Fruit fly (Drosophila melanogaster): ENCODE measurements around the gene CG5418.
A peak's percentile ranks its signal among the peaks of the same experiment; 100 is the strongest.

The CG5418 gene

DNA sequence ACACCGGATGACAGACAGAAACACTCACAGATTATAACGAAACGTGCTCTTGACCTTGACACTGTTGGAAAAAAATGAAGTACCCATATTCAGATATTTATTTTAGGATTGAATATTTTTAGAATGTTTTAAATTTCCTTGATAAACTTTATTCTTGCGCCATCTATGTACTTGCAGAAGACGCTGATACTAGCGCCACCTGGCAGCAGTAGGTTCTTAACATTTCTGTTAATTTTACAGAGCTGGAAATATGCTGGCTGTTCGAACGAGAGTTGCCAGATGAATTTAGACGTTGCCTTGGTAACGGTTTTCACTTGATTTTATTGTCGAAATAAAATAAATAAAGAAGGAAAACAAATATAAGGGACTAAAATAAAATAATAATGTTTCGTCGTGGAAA is 28.5 kb downstream of the CG5418 start, which contains the start of gene Fam92 (continued):
- TF ChIP-seq CG6689 (GFP tag; IDR thresholded peaks at IDR 0.05) (no peak), unc-4 (GFP tag; IDR thresholded peaks at IDR 0.05; ENCODE audit: partially characterized antibody) (no peak), CG8281 (tag; optimal IDR thresholded peaks at IDR 0.05) (no peak), zen (tag; optimal IDR thresholded peaks at IDR 0.05) (peak; percentile 24), Ada2b (GFP tag; IDR thresholded peaks at IDR 0.05) (no peak), Mad (GFP tag; optimal IDR thresholded peaks at IDR 0.05) (peak; percentile 7), schlank (tag; optimal IDR thresholded peaks at IDR 0.05) (no peak), CG18476 (GFP tag; optimal IDR thresholded peaks at IDR 0.05) (no peak), toy (GFP tag; IDR thresholded peaks at IDR 0.05) (no peak), B-H1 (GFP tag; IDR thresholded peaks at IDR 0.05) (no peak), bbx (GFP tag; IDR thresholded peaks at IDR 0.05; ENCODE audit: partially characterized antibody) (peak; percentile 14; the same call in 1 of the 2 replicates), Chrac-16 (GFP tag; optimal IDR thresholded peaks at IDR 0.05) (peak; percentile 57), tgo (GFP tag; IDR thresholded peaks at IDR 0.05) (peak; percentile 39; the same call in 2 of the 3 replicates), unpg (GFP tag; optimal IDR thresholded peaks at IDR 0.05) (peak; percentile 41), CG12659 (GFP tag; optimal IDR thresholded peaks at IDR 0.05) (peak; percentile 62), CG3163 (GFP tag; optimal IDR thresholded peaks at IDR 0.05) (no peak), CG11247 (GFP tag; IDR thresholded peaks at IDR 0.05) (peak; percentile 52), seq (GFP tag; IDR thresholded peaks at IDR 0.05) (no peak), dati (GFP tag; IDR thresholded peaks at IDR 0.05) (no peak), Vsx1 (GFP tag; optimal IDR thresholded peaks at IDR 0.05) (no peak), dan (GFP tag; IDR thresholded peaks at IDR 0.05) (no peak), Atf6 (GFP tag; IDR thresholded peaks at IDR 0.05) (no peak), CTCF (GFP tag; optimal IDR thresholded peaks at IDR 0.05) (peak; percentile 99), wdn (GFP tag; IDR thresholded peaks at IDR 0.05) (no peak), Spps (tag; optimal IDR thresholded peaks at IDR 0.05) (no peak), CG15514 (GFP tag; optimal IDR thresholded peaks at IDR 0.05) (peak; percentile 35), peb (GFP tag; IDR thresholded peaks at IDR 0.05) (no peak), ash1 (GFP tag; optimal IDR thresholded peaks at IDR 0.05) (no peak), Asciz (GFP tag; optimal IDR thresholded peaks at IDR 0.05) (no peak), CG17612 (GFP tag; IDR thresholded peaks at IDR 0.05) (no peak), Camta (GFP tag; optimal IDR thresholded peaks at IDR 0.05) (peak; percentile 19), gsb-n (tag; optimal IDR thresholded peaks at IDR 0.05) (peak; percentile 48), HLH54F (GFP tag; optimal IDR thresholded peaks at IDR 0.05) (peak; percentile 22), croc (GFP tag; conservative IDR thresholded peaks at IDR 0.05) (no peak), br (optimal IDR thresholded peaks at IDR 0.05) (no peak), Ets65A (GFP tag) (peak; percentile 89), CG32767 (GFP tag; IDR thresholded peaks at IDR 0.05) (no peak), CG3847 (GFP tag; IDR thresholded peaks at IDR 0.05) (peak; percentile 21; the same call in 1 of the 2 replicates), CG18011 (GFP tag; optimal IDR thresholded peaks at IDR 0.05) (no peak), CG12104 (GFP tag; optimal IDR thresholded peaks at IDR 0.05) (no peak), Sox100B (GFP tag; optimal IDR thresholded peaks at IDR 0.05) (peak; percentile 10), CG7357 (GFP tag; IDR thresholded peaks at IDR 0.05) (no peak), zf30C (GFP tag; optimal IDR thresholded peaks at IDR 0.05) (no peak), twi (tag; optimal IDR thresholded peaks at IDR 0.05) (peak; percentile 29), Six4 (GFP tag; optimal IDR thresholded peaks at IDR 0.05) (peak; percentile 39), Opbp (GFP tag; IDR thresholded peaks at IDR 0.05; ENCODE audit: partially characterized antibody) (peak; percentile 62; the same call in 2 of the 3 replicates), sisA (GFP tag; IDR thresholded peaks at IDR 0.05) (peak; percentile 45; the same call in 1 of the 2 replicates), CrebB (tag; optimal IDR thresholded peaks at IDR 0.05) (no peak), psq (GFP tag; optimal IDR thresholded peaks at IDR 0.05) (no peak), CG17359 (tag; optimal IDR thresholded peaks at IDR 0.05) (peak; percentile 67), Gsc (GFP tag; IDR thresholded peaks at IDR 0.05) (no peak), CoRest (tag; optimal IDR thresholded peaks at IDR 0.05) (peak; percentile 70), Dek (tag; optimal IDR thresholded peaks at IDR 0.05) (peak; percentile 38)
